Worm (Caenorhabditis elegans): ENCODE results near the gene C14A6.6.

- TF ChIP-seq ceh-13 (GFP tag; optimal IDR thresholded peaks at IDR 0.05) (no peak), tbx-37 (GFP tag; conservative IDR thresholded peaks at IDR 0.05) (no peak), hnd-1 (tag; optimal IDR thresholded peaks at IDR 0.05) (no peak), hmg-4 (GFP tag; optimal IDR thresholded peaks at IDR 0.05) (no peak)
These were observed 22.6 kb downstream of the C14A6.6 start for ce11 chrV:18144442-18144841.

All from whole organism, early embryonic.